Worm (Caenorhabditis elegans): ENCODE results near the gene rga-8.

DNA sequence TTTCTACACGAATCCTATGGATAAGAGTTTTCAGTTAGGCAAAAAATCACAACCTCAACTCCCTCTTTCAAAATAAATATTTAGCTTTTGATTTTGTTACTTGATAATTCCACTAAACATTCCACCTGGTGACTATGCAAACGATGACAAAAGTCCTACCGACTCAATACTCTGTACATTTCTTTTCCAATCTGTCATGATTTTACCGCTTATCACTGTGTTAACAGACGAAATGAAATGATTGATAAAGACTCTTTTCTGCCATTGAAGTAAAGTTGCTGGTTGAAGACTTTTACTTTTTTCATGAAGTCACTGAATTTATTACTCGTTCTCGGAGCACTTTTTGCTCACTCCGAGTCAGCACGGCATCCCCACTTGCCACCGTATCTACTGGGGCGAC lies 49.7 kb upstream of the rga-8 start, which contains the start of gene C26B9.5:
- TF ChIP-seq hpl-2 (GFP tag; optimal IDR thresholded peaks at IDR 0.05), result no peak
- no peak for TF ChIP-seq ztf-11 (tag; optimal IDR thresholded peaks at IDR 0.05)
- TF ChIP-seq snpc-4 (tag; optimal IDR thresholded peaks at IDR 0.05), result no peak
- no peak for TF ChIP-seq nhr-85 (tag)
- no peak for TF ChIP-seq ama-1 (optimal IDR thresholded peaks at IDR 0.05)
- no peak for TF ChIP-seq zag-1 (tag; optimal IDR thresholded peaks at IDR 0.05)
